Fruit fly (Drosophila melanogaster): ENCODE results near the gene CG18178.

Gene CG18178

DNA sequence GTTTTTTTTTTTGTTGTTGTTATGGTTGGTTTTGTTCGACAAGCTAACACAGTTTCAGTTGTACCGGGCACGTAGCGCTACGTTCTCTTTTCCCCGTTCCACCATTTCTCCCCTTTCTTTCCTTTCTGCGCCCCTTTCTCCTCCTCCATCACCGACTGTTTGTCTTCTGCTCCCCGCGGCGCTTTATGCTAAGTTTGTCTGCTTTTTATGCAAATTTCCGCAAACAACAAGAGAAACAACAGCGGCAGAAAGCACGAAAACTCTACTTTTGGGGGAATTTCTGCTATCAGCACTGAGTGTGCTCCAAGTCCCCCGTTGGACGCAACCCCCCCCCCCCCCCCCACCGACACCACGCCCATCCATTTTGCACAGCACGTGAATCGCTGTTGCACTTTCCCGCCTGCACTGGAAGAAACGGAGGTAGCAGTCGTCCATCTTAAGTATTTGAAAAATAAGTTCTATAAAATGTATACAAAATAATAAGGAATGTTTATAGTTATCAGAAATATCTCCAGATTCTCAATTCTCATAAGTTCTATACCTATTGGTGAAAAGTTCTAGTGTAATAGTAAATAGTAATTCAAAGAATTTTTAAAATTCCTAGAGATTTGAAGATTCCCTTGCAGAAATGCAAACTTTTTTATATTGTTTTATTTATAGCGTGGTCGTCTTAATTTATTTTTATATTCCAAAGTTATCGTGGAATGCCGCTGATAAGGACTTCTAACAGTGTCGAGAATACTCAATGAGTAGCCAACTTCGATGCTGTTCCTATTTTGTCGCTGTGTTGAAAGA is 46.2 kb upstream of the CG18178 start (continued):
- peak; percentile 45 for TF ChIP-seq Met (GFP tag; optimal IDR thresholded peaks at IDR 0.05)
- peak; percentile 12 for TF ChIP-seq CG8632 (GFP tag; optimal IDR thresholded peaks at IDR 0.05)
- peak; percentile 59 for TF ChIP-seq CG15336 (GFP tag; IDR thresholded peaks at IDR 0.05)
- no peak for TF ChIP-seq fkh (GFP tag; optimal IDR thresholded peaks at IDR 0.05)
- TF ChIP-seq CG8119 (GFP tag; IDR thresholded peaks at IDR 0.05) = peak; percentile 57
- TF ChIP-seq Sox15 (GFP tag; optimal IDR thresholded peaks at IDR 0.05) = no peak
- no peak for TF ChIP-seq ss (GFP tag; optimal IDR thresholded peaks at IDR 0.05)
- no peak for TF ChIP-seq Sox14 (GFP tag; optimal IDR thresholded peaks at IDR 0.05)
- peak; percentile 30 for TF ChIP-seq Lpt (GFP tag; optimal IDR thresholded peaks at IDR 0.05)
- no peak for TF ChIP-seq Sox102F (GFP tag; optimal IDR thresholded peaks at IDR 0.05)
- no peak for TF ChIP-seq CG16779 (tag; optimal IDR thresholded peaks at IDR 0.05)
- peak; percentile 34 for TF ChIP-seq achi (GFP tag; optimal IDR thresholded peaks at IDR 0.05)
- TF ChIP-seq CG11762 (GFP tag; optimal IDR thresholded peaks at IDR 0.05; ENCODE audit: insufficient read depth) = peak; percentile 15
- peak; percentile 16 for TF ChIP-seq CG34406 (GFP tag; optimal IDR thresholded peaks at IDR 0.05)
- TF ChIP-seq cyc (GFP tag; optimal IDR thresholded peaks at IDR 0.05) = peak; percentile 7
- TF ChIP-seq CG4318 (GFP tag; optimal IDR thresholded peaks at IDR 0.05) = peak; percentile 50
- TF ChIP-seq OdsH (GFP tag; optimal IDR thresholded peaks at IDR 0.05) = peak; percentile 29
- peak; percentile 78 for TF ChIP-seq CG32006 (GFP tag; optimal IDR thresholded peaks at IDR 0.05)
- peak; percentile 72 for TF ChIP-seq Eip78C (GFP tag)
- TF ChIP-seq topi (GFP tag; optimal IDR thresholded peaks at IDR 0.05) = peak; percentile 44
- TF ChIP-seq CG3032 (tag; optimal IDR thresholded peaks at IDR 0.05) = peak; percentile 37
- peak; percentile 26 for TF ChIP-seq net (GFP tag; optimal IDR thresholded peaks at IDR 0.05)
- TF ChIP-seq Gug (GFP tag; IDR thresholded peaks at IDR 0.05) = peak; percentile 43
- TF ChIP-seq CG11294 (GFP tag; IDR thresholded peaks at IDR 0.05) = no peak

- TF ChIP-seq CG10631 (GFP tag; optimal IDR thresholded peaks at IDR 0.05) (peak; percentile 28), topi (GFP tag; optimal IDR thresholded peaks at IDR 0.05) (peak; percentile 13), CG4318 (GFP tag; optimal IDR thresholded peaks at IDR 0.05) (peak; percentile 3), OdsH (GFP tag; optimal IDR thresholded peaks at IDR 0.05) (peak; percentile 17), Lpt (GFP tag; optimal IDR thresholded peaks at IDR 0.05) (no peak), CG6808 (GFP tag; optimal IDR thresholded peaks at IDR 0.05) (no peak), dsx (GFP tag; optimal IDR thresholded peaks at IDR 0.05; ENCODE audit: poor library complexity, severe bottlenecking) (no peak), fkh (GFP tag; optimal IDR thresholded peaks at IDR 0.05) (no peak), acj6 (GFP tag; optimal IDR thresholded peaks at IDR 0.05) (peak; percentile 32), Eip78C (GFP tag) (peak; percentile 75), salr (GFP tag; optimal IDR thresholded peaks at IDR 0.05) (peak in 1 of 2 experiments; percentile 27), Ets21C (GFP tag; optimal IDR thresholded peaks at IDR 0.05) (peak; percentile 14), lz (GFP tag; optimal IDR thresholded peaks at IDR 0.05) (peak; percentile 18), fd59A (GFP tag; optimal IDR thresholded peaks at IDR 0.05) (no peak), Sox102F (GFP tag; optimal IDR thresholded peaks at IDR 0.05) (no peak), Smox (GFP tag; optimal IDR thresholded peaks at IDR 0.05) (peak; percentile 2), pdm3 (GFP tag; optimal IDR thresholded peaks at IDR 0.05) (peak; percentile 29), CG10669 (GFP tag; optimal IDR thresholded peaks at IDR 0.05) (no peak), CG3919 (GFP tag; optimal IDR thresholded peaks at IDR 0.05) (peak; percentile 12), achi (GFP tag; optimal IDR thresholded peaks at IDR 0.05) (peak; percentile 21), CG31627 (GFP tag; optimal IDR thresholded peaks at IDR 0.05) (peak; percentile 9), eg (GFP tag; IDR thresholded peaks at IDR 0.05) (no peak), CG32006 (GFP tag; optimal IDR thresholded peaks at IDR 0.05) (peak; percentile 43), Met (GFP tag; optimal IDR thresholded peaks at IDR 0.05) (peak; percentile 38), esn (GFP tag; optimal IDR thresholded peaks at IDR 0.05) (peak; percentile 29), svp (GFP tag) (peak; percentile 57), CG9139 (GFP tag; optimal IDR thresholded peaks at IDR 0.05) (no peak), CG8119 (GFP tag; IDR thresholded peaks at IDR 0.05) (no peak), dac (GFP tag; optimal IDR thresholded peaks at IDR 0.05) (no peak), Eip93F (GFP tag; optimal IDR thresholded peaks at IDR 0.05) (no peak), Hr4 (GFP tag; optimal IDR thresholded peaks at IDR 0.05) (peak; percentile 42)
Observed at dm6 chr3L:9764307-9764706, 45.4 kb upstream of the CG18178 start.
